Fruit fly (Drosophila melanogaster) whole organism, embryonic: ENCODE measurements around the gene Pi3K68D.

Experiments used
- BtbVII ChIP-seq: fragments of 200-800 bp; sonication (Bioruptor generic); optimal IDR thresholded peaks from 3 replicates; lab custom pipeline; 2017; ENCODE audit warnings: missing biosample characterization, mild to moderate bottlenecking, missing genetic modification characterization
- CG10209 ChIP-seq: fragments of 200-800 bp; sonication (Bioruptor generic); optimal IDR thresholded peaks from 3 replicates; lab custom pipeline; 2017; ENCODE audit warnings: missing biosample characterization, mild to moderate bottlenecking, missing genetic modification characterization, missing genetic modification reagents
- CG10654 ChIP-seq: fragments of 200-800 bp; sonication (Bioruptor generic); optimal IDR thresholded peaks from 2 replicates; lab custom pipeline; 2016; ENCODE audit warnings: missing biosample characterization, missing genetic modification characterization
- CG11695 ChIP-seq: fragments of 200-800 bp; sonication (Bioruptor generic); IDR thresholded peaks from 3 replicates; pipeline ENCODE4 v1.3.6; 2022; ENCODE audit warnings: missing biosample characterization, missing genetic modification characterization
- CG11696 ChIP-seq: fragments of 200-800 bp; sonication (Bioruptor generic); IDR thresholded peaks from 2 replicates; pipeline ENCODE4 v1.3.6; 2022; ENCODE audit warnings: missing biosample characterization, missing genetic modification characterization
- CG13424 ChIP-seq: fragments of 200-800 bp; sonication (Bioruptor generic); optimal IDR thresholded peaks from 2 replicates; lab custom pipeline; 2019; ENCODE audit warnings: missing biosample characterization, mild to moderate bottlenecking, missing genetic modification characterization, moderate library complexity
- CG15479 ChIP-seq: fragments of 200-800 bp; sonication (Bioruptor generic); optimal IDR thresholded peaks from 3 replicates; lab custom pipeline; 2019; ENCODE audit warnings: missing biosample characterization, mild to moderate bottlenecking, missing genetic modification characterization, moderate library complexity
- CG16813 ChIP-seq: fragments of 200-800 bp; sonication (Bioruptor generic); IDR thresholded peaks from 3 replicates; pipeline ENCODE4 v1.3.6; 2022; ENCODE audit warnings: missing biosample characterization, missing genetic modification characterization; ENCODE audit not compliant: partially characterized antibody
- CG17328 ChIP-seq: fragments of 200-800 bp; sonication (Bioruptor generic); IDR thresholded peaks from 2 replicates; pipeline ENCODE4 v1.3.6; 2022; ENCODE audit warnings: missing biosample characterization, missing genetic modification characterization
- CG17802 ChIP-seq: fragments of 200-800 bp; sonication (Bioruptor generic); optimal IDR thresholded peaks from 2 replicates; lab custom pipeline; 2018; ENCODE audit warnings: missing biosample characterization, mild to moderate bottlenecking, missing genetic modification characterization, moderate library complexity
- CG18262 ChIP-seq: fragments of 200-800 bp; optimal IDR thresholded peaks from 3 replicates; lab custom pipeline; 2019; ENCODE audit warnings: missing biosample characterization, mild to moderate bottlenecking, missing genetic modification characterization, moderate library complexity
- CG2129 ChIP-seq: fragments of 200-800 bp; sonication (Bioruptor generic); IDR thresholded peaks from 2 replicates; pipeline ENCODE4 v1.3.6; 2022; ENCODE audit warnings: missing biosample characterization, missing genetic modification characterization; ENCODE audit not compliant: partially characterized antibody
- CG30431 ChIP-seq: fragments of 200-800 bp; sonication (Bioruptor generic); optimal IDR thresholded peaks from 2 replicates; lab custom pipeline; 2017; ENCODE audit warnings: missing biosample characterization, missing genetic modification characterization
- CG33557 ChIP-seq: fragments of 200-800 bp; sonication (Bioruptor generic); optimal IDR thresholded peaks from 2 replicates; lab custom pipeline; 2019; ENCODE audit warnings: missing biosample characterization, mild to moderate bottlenecking, missing genetic modification characterization, moderate library complexity
- CG3995 ChIP-seq: fragments of 200-800 bp; sonication (Bioruptor generic); optimal IDR thresholded peaks from 3 replicates; lab custom pipeline; 2016; ENCODE audit warnings: missing biosample characterization, missing genetic modification characterization
- CG4617 ChIP-seq: fragments of 200-800 bp; sonication (Bioruptor generic); optimal IDR thresholded peaks from 3 replicates; lab custom pipeline; 2016; ENCODE audit warnings: missing biosample characterization, missing genetic modification characterization, borderline replicate concordance
- CG6813 ChIP-seq: fragments of 200-800 bp; sonication (Bioruptor generic); optimal IDR thresholded peaks from 2 replicates; lab custom pipeline; 2017; ENCODE audit warnings: missing biosample characterization, missing genetic modification characterization, mild to moderate bottlenecking, moderate library complexity, missing genetic modification reagents
- CG7745 ChIP-seq: fragments of 200-800 bp; sonication (Bioruptor generic); optimal IDR thresholded peaks from 2 replicates; lab custom pipeline; 2018; ENCODE audit warnings: missing biosample characterization, mild to moderate bottlenecking, missing genetic modification characterization, moderate library complexity
- CG7786 ChIP-seq: fragments of 200-800 bp; sonication (Bioruptor generic); optimal IDR thresholded peaks from 2 replicates; lab custom pipeline; 2016; ENCODE audit warnings: missing biosample characterization, missing genetic modification characterization
- CG8388 ChIP-seq: fragments of 200-800 bp; sonication (Bioruptor generic); optimal IDR thresholded peaks from 2 replicates; lab custom pipeline; 2019; ENCODE audit warnings: missing biosample characterization, mild to moderate bottlenecking, missing genetic modification characterization, moderate library complexity
- CG9437 ChIP-seq: fragments of 200-800 bp; sonication (Bioruptor generic); optimal IDR thresholded peaks from 2 replicates; lab custom pipeline; 2018; ENCODE audit warnings: missing biosample characterization, mild to moderate bottlenecking, missing genetic modification characterization
- CG9609 ChIP-seq: fragments of 200-800 bp; sonication (Bioruptor generic); optimal IDR thresholded peaks from 3 replicates; lab custom pipeline; 2016; ENCODE audit warnings: missing biosample characterization, missing genetic modification characterization
- CG9817 ChIP-seq: fragments of 200-800 bp; sonication (Bioruptor generic); optimal IDR thresholded peaks from 2 replicates; lab custom pipeline; 2018; ENCODE audit warnings: missing biosample characterization, mild to moderate bottlenecking, missing genetic modification characterization, moderate library complexity
- Dad ChIP-seq: fragments of 200-800 bp; sonication (Bioruptor generic); optimal IDR thresholded peaks from 3 replicates; lab custom pipeline; 2016; ENCODE audit warnings: missing biosample characterization, missing genetic modification characterization
- Dbx ChIP-seq: fragments of 200-800 bp; sonication (Bioruptor generic); IDR thresholded peaks from 3 replicates; pipeline ENCODE4 v1.3.6; 2022; ENCODE audit warnings: missing biosample characterization, missing genetic modification characterization
- Ets65A ChIP-seq: fragments of 200-800 bp; sonication (Bioruptor generic); peaks from one replicate; lab custom pipeline; 2016; ENCODE audit warnings: missing biosample characterization, missing genetic modification characterization
- HHEX ChIP-seq: fragments of 200-800 bp; sonication (Bioruptor generic); optimal IDR thresholded peaks from 3 replicates; lab custom pipeline; 2017; ENCODE audit warnings: missing biosample characterization, mild to moderate bottlenecking, missing genetic modification characterization, missing genetic modification reagents
- Kr ChIP-seq: fragments of 200-800 bp; sonication (Bioruptor generic); optimal IDR thresholded peaks from 2 replicates; lab custom pipeline; 2017; ENCODE audit warnings: missing biosample characterization, mild to moderate bottlenecking, missing genetic modification characterization
- Neu2 ChIP-seq: fragments of 200-800 bp; sonication (Bioruptor generic); optimal IDR thresholded peaks from 3 replicates; lab custom pipeline; 2016; ENCODE audit warnings: missing biosample characterization, missing genetic modification characterization, borderline replicate concordance
- Optix ChIP-seq: fragments of 200-800 bp; sonication (Bioruptor generic); IDR thresholded peaks from 3 replicates; pipeline ENCODE4 v1.3.6; 2022; ENCODE audit warnings: missing biosample characterization, missing genetic modification characterization
- Rfx ChIP-seq: fragments of 200-800 bp; sonication (Bioruptor generic); IDR thresholded peaks from 2 replicates; pipeline ENCODE4 v1.3.6; 2022; ENCODE audit warnings: missing biosample characterization, missing genetic modification characterization
- Side ChIP-seq: fragments of 200-800 bp; sonication (Bioruptor generic); optimal IDR thresholded peaks from 2 replicates; lab custom pipeline; 2016; ENCODE audit warnings: missing biosample characterization, missing genetic modification characterization
- TFAM ChIP-seq: fragments of 200-800 bp; sonication (Bioruptor generic); optimal IDR thresholded peaks from 2 replicates; lab custom pipeline; 2017; ENCODE audit warnings: missing biosample characterization, missing genetic modification characterization, inconsistent platforms
- Trl ChIP-seq, 3 experiments: fragments of >200 bp in 2 of 3; fragments of 200-800 bp in 1 of 3; sonication (Bioruptor generic) in 1 of 3; optimal IDR thresholded peaks; 2 replicates in 1 of 3; 3 replicates in 2 of 3; lab custom pipeline; 2016 to 2017; ENCODE audit warnings: missing biosample characterization in 1 of 3, missing genetic modification characterization in 1 of 3
- bab2 ChIP-seq: fragments of 200-800 bp; sonication (Bioruptor generic); optimal IDR thresholded peaks from 2 replicates; lab custom pipeline; 2016; ENCODE audit warnings: missing biosample characterization, missing genetic modification characterization
- bowl ChIP-seq: fragments of 200-800 bp; sonication (Bioruptor generic); IDR thresholded peaks from 2 replicates; pipeline ENCODE4 v1.3.6; 2022; ENCODE audit warnings: missing biosample characterization, missing genetic modification characterization
- crol ChIP-seq: fragments of 200-800 bp; sonication (Bioruptor generic); IDR thresholded peaks from 2 replicates; pipeline ENCODE4 v1.3.6; 2022; ENCODE audit warnings: missing biosample characterization, missing genetic modification characterization
- dpn ChIP-seq, 2 experiments: fragments of 200-800 bp; sonication (Bioruptor generic); optimal IDR thresholded peaks; 3 replicates each; lab custom pipeline; 2016; ENCODE audit warnings: missing biosample characterization in 2 of 2, missing genetic modification characterization in 2 of 2
- fd96Cb ChIP-seq: fragments of 200-800 bp; sonication (Bioruptor generic); optimal IDR thresholded peaks from 2 replicates; lab custom pipeline; 2018; ENCODE audit warnings: missing biosample characterization, mild to moderate bottlenecking, missing genetic modification characterization, moderate library complexity
- gt ChIP-seq: fragments of 200-800 bp; sonication (Bioruptor generic); IDR thresholded peaks from 2 replicates; pipeline ENCODE4 v1.3.6; 2022; ENCODE audit warnings: missing biosample characterization, missing genetic modification characterization
- kni ChIP-seq: fragments of 200-800 bp; sonication (Bioruptor generic); optimal IDR thresholded peaks from 3 replicates; lab custom pipeline; 2017; ENCODE audit warnings: mild to moderate bottlenecking, missing biosample characterization, missing genetic modification reagents, missing genetic modification characterization
- onecut ChIP-seq: fragments of 200-800 bp; sonication (Bioruptor generic); IDR thresholded peaks from 2 replicates; pipeline ENCODE4 v1.3.6; 2022; ENCODE audit warnings: missing biosample characterization, missing genetic modification characterization
- pfk ChIP-seq: fragments of 200-800 bp; sonication (Bioruptor generic); optimal IDR thresholded peaks from 2 replicates; lab custom pipeline; 2018; ENCODE audit warnings: missing biosample characterization, mild to moderate bottlenecking, missing genetic modification characterization, moderate library complexity
- phol ChIP-seq: fragments of 200-800 bp; sonication (Bioruptor generic); optimal IDR thresholded peaks from 3 replicates; lab custom pipeline; 2018; ENCODE audit warnings: missing biosample characterization, mild to moderate bottlenecking, missing genetic modification characterization, moderate library complexity
- row ChIP-seq: fragments of 200-800 bp; sonication (Bioruptor generic); IDR thresholded peaks from 3 replicates; pipeline ENCODE4 v1.3.6; 2022; ENCODE audit warnings: missing biosample characterization, missing genetic modification characterization
- shn ChIP-seq: fragments of 200-800 bp; sonication (Bioruptor generic); optimal IDR thresholded peaks from 3 replicates; lab custom pipeline; 2016; ENCODE audit warnings: missing biosample characterization, missing genetic modification characterization
- slp2 ChIP-seq: fragments of 200-800 bp; sonication (Bioruptor generic); optimal IDR thresholded peaks from 2 replicates; lab custom pipeline; 2016; ENCODE audit warnings: missing biosample characterization, missing genetic modification characterization
- sr ChIP-seq: fragments of 200-800 bp; sonication (Bioruptor generic); IDR thresholded peaks from 3 replicates; pipeline ENCODE4 v1.3.6; 2022; ENCODE audit warnings: missing biosample characterization, missing genetic modification characterization
- stc ChIP-seq: fragments of 200-800 bp; sonication (Bioruptor generic); IDR thresholded peaks from 2 replicates; pipeline ENCODE4 v1.3.6; 2022; ENCODE audit warnings: missing biosample characterization, missing genetic modification characterization
- tx ChIP-seq: fragments of 200-800 bp; sonication (Bioruptor generic); optimal IDR thresholded peaks from 2 replicates; lab custom pipeline; 2016; ENCODE audit warnings: missing biosample characterization, missing genetic modification characterization
- wek ChIP-seq: fragments of 200-800 bp; sonication (Bioruptor generic); optimal IDR thresholded peaks from 3 replicates; lab custom pipeline; 2018; ENCODE audit warnings: missing biosample characterization, mild to moderate bottlenecking, missing genetic modification characterization, moderate library complexity

Gene Pi3K68D

DNA sequence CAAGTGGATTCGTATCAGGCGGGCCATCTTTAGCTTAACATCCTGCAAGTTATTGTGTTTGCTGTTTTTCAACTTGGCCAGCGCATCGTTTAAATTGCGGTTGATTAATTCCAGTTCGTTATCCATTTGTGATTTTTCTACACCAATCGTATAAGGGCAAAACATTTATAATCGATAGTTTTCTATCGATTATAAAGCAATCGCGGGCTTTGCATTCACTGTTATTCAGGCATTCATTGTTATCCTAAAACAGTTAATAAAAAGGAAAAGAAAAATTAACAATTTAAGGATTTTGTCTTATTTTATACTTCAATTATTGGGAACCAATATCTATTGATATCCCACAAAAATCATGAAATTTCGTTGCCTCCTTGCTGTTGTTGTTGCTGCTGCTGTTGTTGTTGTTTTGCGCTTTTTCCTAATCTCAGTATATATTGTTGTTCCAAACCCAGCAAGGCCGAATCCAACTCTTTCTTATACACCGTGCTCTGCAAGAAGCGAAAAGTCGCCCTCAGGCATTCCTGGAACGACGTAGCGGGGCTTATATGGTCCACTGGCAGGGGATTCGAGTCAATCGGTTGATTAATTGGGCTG, 35.8 kb upstream of the Pi3K68D start, which contains the start of gene CG32095 (continued):
- TF ChIP-seq CG7745 (tag; lab: Kevin White, UChicago) = no peak
- no peak for TF ChIP-seq tx (GFP tag; lab: Kevin White, UChicago)
- TF ChIP-seq Dad (GFP tag; lab: Kevin White, UChicago) = no peak
- TF ChIP-seq CG2129 (GFP tag; lab: Robert Waterston, UW) = peak; percentile 53
- no peak for TF ChIP-seq CG4617 (GFP tag; lab: Kevin White, UChicago)
- TF ChIP-seq CG30431 (GFP tag; lab: Kevin White, UChicago) = no peak
- TF ChIP-seq crol = no peak
- no peak for TF ChIP-seq CG9437 (GFP tag; lab: Kevin White, UChicago)
- TF ChIP-seq CG11695 = no peak
- TF ChIP-seq HHEX = no peak
- peak; percentile 76 for TF ChIP-seq CG16813 (GFP tag; lab: Robert Waterston, UW)
- TF ChIP-seq CG7786 (GFP tag; lab: Kevin White, UChicago) = no peak
- TF ChIP-seq CG3995 (GFP tag; lab: Kevin White, UChicago) = peak; percentile 92
- TF ChIP-seq pfk (GFP tag; lab: Kevin White, UChicago) = no peak
- TF ChIP-seq CG13424 = no peak
- no peak for TF ChIP-seq fd96Cb (tag; lab: Kevin White, UChicago)
- TF ChIP-seq shn (GFP tag; lab: Kevin White, UChicago) = no peak
- TF ChIP-seq sr (GFP tag; lab: Robert Waterston, UW) = no peak
- no peak for TF ChIP-seq Optix (GFP tag; lab: Robert Waterston, UW)
- TF ChIP-seq onecut = no peak
- TF ChIP-seq BtbVII = no peak
- TF ChIP-seq CG10209 = no peak
- TF ChIP-seq Trl (optimal IDR thresholded peaks at IDR 0.05; lab: Kevin White, UChicago) = no peak
- no peak for TF ChIP-seq Trl (GFP tag; optimal IDR thresholded peaks at IDR 0.05; lab: Kevin White, UChicago)
- peak; percentile 13; the same call in 1 of the 3 replicates for TF ChIP-seq row
- no peak for TF ChIP-seq CG10654 (GFP tag; lab: Kevin White, UChicago)
- no peak for TF ChIP-seq CG9609
- no peak for TF ChIP-seq CG17328 (GFP tag; lab: Robert Waterston, UW)
- no peak for TF ChIP-seq CG8388
- no peak for TF ChIP-seq CG17802 (tag; lab: Kevin White, UChicago)
- no peak for TF ChIP-seq Kr
- TF ChIP-seq slp2 (GFP tag; lab: Kevin White, UChicago) = no peak
- no peak for TF ChIP-seq CG11696 (GFP tag; lab: Robert Waterston, UW)
- no peak for TF ChIP-seq wek (GFP tag; lab: Kevin White, UChicago)
- no peak for TF ChIP-seq stc (GFP tag; lab: Robert Waterston, UW)
- TF ChIP-seq TFAM (GFP tag; lab: Kevin White, UChicago) = no peak
- no peak for TF ChIP-seq CG33557
- TF ChIP-seq Side (GFP tag; lab: Kevin White, UChicago) = no peak
- TF ChIP-seq Ets65A (GFP tag; lab: Kevin White, UChicago) = no peak
- no peak for TF ChIP-seq CG9817
- no peak for TF ChIP-seq Dbx (GFP tag; lab: Robert Waterston, UW)
- no peak for TF ChIP-seq kni (GFP tag; lab: Kevin White, UChicago)
- no peak for TF ChIP-seq CG18262 (tag; lab: Kevin White, UChicago)
- no peak for TF ChIP-seq Rfx
- TF ChIP-seq CG6813 = no peak
- no peak for TF ChIP-seq Neu2 (GFP tag; lab: Kevin White, UChicago)
- TF ChIP-seq CG15479 (GFP tag; lab: Kevin White, UChicago) = no peak
- no peak for TF ChIP-seq bowl (GFP tag; lab: Robert Waterston, UW)
- TF ChIP-seq gt = no peak
- no peak for TF ChIP-seq dpn (GFP tag; optimal IDR thresholded peaks at IDR 0.05; lab: Kevin White, UChicago)
- no peak for TF ChIP-seq bab2 (GFP tag; lab: Kevin White, UChicago)
- peak; percentile 12 for TF ChIP-seq phol (tag; lab: Kevin White, UChicago)
